Fruit fly (Drosophila melanogaster) whole organism, embryonic: ENCODE results near the gene CG43618.

Source experiments
- Bgb ChIP-seq: fragments of 200-800 bp; sonication (Bioruptor generic); IDR thresholded peaks from 2 replicates; pipeline ENCODE4 v1.3.6; 2022; ENCODE audit warnings: missing biosample characterization, missing genetic modification characterization; ENCODE audit not compliant: partially characterized antibody
- CG10431 ChIP-seq: fragments of 200-800 bp; sonication (Bioruptor generic); optimal IDR thresholded peaks from 3 replicates; lab custom pipeline; 2018; ENCODE audit warnings: missing biosample characterization, mild to moderate bottlenecking, missing genetic modification characterization
- CG10543 ChIP-seq: fragments of 200-800 bp; sonication (Bioruptor generic); optimal IDR thresholded peaks from 3 replicates; lab custom pipeline; 2017; ENCODE audit warnings: missing biosample characterization, mild to moderate bottlenecking, missing genetic modification characterization, moderate library complexity
- CG11085 ChIP-seq: fragments of 200-800 bp; sonication (Bioruptor generic); IDR thresholded peaks from 2 replicates; pipeline ENCODE4 v1.3.6; 2022; ENCODE audit warnings: missing biosample characterization, missing genetic modification characterization
- CG11456 ChIP-seq: fragments of 200-800 bp; sonication (Bioruptor generic); IDR thresholded peaks from 3 replicates; pipeline ENCODE4 v1.3.6; 2022; ENCODE audit warnings: missing biosample characterization, missing genetic modification characterization
- CG13894 ChIP-seq: fragments of 200-800 bp; sonication (Bioruptor generic); optimal IDR thresholded peaks from 3 replicates; lab custom pipeline; 2018; ENCODE audit warnings: missing biosample characterization, mild to moderate bottlenecking, missing genetic modification characterization, moderate library complexity
- CG1792 ChIP-seq: fragments of 200-800 bp; sonication (Bioruptor generic); optimal IDR thresholded peaks from 2 replicates; lab custom pipeline; 2016; ENCODE audit warnings: missing biosample characterization, missing genetic modification characterization
- CG2116 ChIP-seq: fragments of 200-800 bp; sonication (Bioruptor generic); optimal IDR thresholded peaks from 3 replicates; lab custom pipeline; 2018; ENCODE audit warnings: missing biosample characterization, mild to moderate bottlenecking, missing genetic modification characterization
- CG2129 ChIP-seq: fragments of 200-800 bp; sonication (Bioruptor generic); IDR thresholded peaks from 2 replicates; pipeline ENCODE4 v1.3.6; 2022; ENCODE audit warnings: missing biosample characterization, missing genetic modification characterization; ENCODE audit not compliant: partially characterized antibody
- CG32767 ChIP-seq: fragments of 200-800 bp; sonication (Bioruptor generic); IDR thresholded peaks from 2 replicates; pipeline ENCODE4 v1.3.6; 2022; ENCODE audit warnings: missing biosample characterization, missing genetic modification characterization
- CG4282 ChIP-seq: fragments of 200-800 bp; sonication (Bioruptor generic); optimal IDR thresholded peaks from 2 replicates; lab custom pipeline; 2016; ENCODE audit warnings: missing biosample characterization, missing genetic modification characterization
- CG4404 ChIP-seq: fragments of 200-800 bp; sonication (Bioruptor generic); IDR thresholded peaks from 2 replicates; pipeline ENCODE4 v1.3.6; 2022; ENCODE audit warnings: missing biosample characterization, missing genetic modification characterization
- CG4730 ChIP-seq: fragments of 200-800 bp; sonication (Bioruptor generic); IDR thresholded peaks from 2 replicates; pipeline ENCODE4 v1.3.6; 2022; ENCODE audit warnings: missing biosample characterization, missing genetic modification characterization
- CG5180 ChIP-seq: fragments of 200-800 bp; sonication (Bioruptor generic); optimal IDR thresholded peaks from 3 replicates; lab custom pipeline; 2017; ENCODE audit warnings: missing biosample characterization, missing genetic modification characterization, mild to moderate bottlenecking, moderate library complexity, missing genetic modification reagents
- CG7786 ChIP-seq: fragments of 200-800 bp; sonication (Bioruptor generic); optimal IDR thresholded peaks from 2 replicates; lab custom pipeline; 2016; ENCODE audit warnings: missing biosample characterization, missing genetic modification characterization
- CG7987 ChIP-seq: fragments of 200-800 bp; sonication (Bioruptor generic); optimal IDR thresholded peaks from 2 replicates; lab custom pipeline; 2018; ENCODE audit warnings: missing biosample characterization, mild to moderate bottlenecking, missing genetic modification characterization, moderate library complexity
- CG8388 ChIP-seq: fragments of 200-800 bp; sonication (Bioruptor generic); optimal IDR thresholded peaks from 2 replicates; lab custom pipeline; 2019; ENCODE audit warnings: missing biosample characterization, mild to moderate bottlenecking, missing genetic modification characterization, moderate library complexity
- CG9727 ChIP-seq: fragments of 200-800 bp; sonication (Bioruptor generic); optimal IDR thresholded peaks from 3 replicates; lab custom pipeline; 2017; ENCODE audit warnings: missing biosample characterization, mild to moderate bottlenecking, missing genetic modification characterization
- Camta ChIP-seq: fragments of 200-800 bp; sonication (Bioruptor generic); optimal IDR thresholded peaks from 2 replicates; lab custom pipeline; 2016; ENCODE audit warnings: missing biosample characterization, missing genetic modification characterization
- D19A ChIP-seq: fragments of 200-800 bp; optimal IDR thresholded peaks from 3 replicates; lab custom pipeline; 2019; ENCODE audit warnings: missing biosample characterization, mild to moderate bottlenecking, missing genetic modification characterization, moderate library complexity
- D19B ChIP-seq: fragments of 200-800 bp; sonication (Bioruptor generic); optimal IDR thresholded peaks from 2 replicates; lab custom pipeline; 2017; ENCODE audit warnings: missing biosample characterization, mild to moderate bottlenecking, missing genetic modification characterization
- Dip2 ChIP-seq: fragments of 200-800 bp; sonication (Bioruptor generic); IDR thresholded peaks from 2 replicates; pipeline ENCODE4 v1.3.6; 2022; ENCODE audit warnings: missing biosample characterization, missing genetic modification characterization
- E2f2 ChIP-seq: fragments of 200-800 bp; sonication (Bioruptor generic); IDR thresholded peaks from 2 replicates; pipeline ENCODE4 v1.3.6; 2022; ENCODE audit warnings: missing biosample characterization, missing genetic modification characterization
- Fer2 ChIP-seq: fragments of 200-800 bp; sonication (Bioruptor generic); optimal IDR thresholded peaks from 2 replicates; lab custom pipeline; 2018; ENCODE audit warnings: missing biosample characterization, mild to moderate bottlenecking, missing genetic modification characterization, moderate library complexity
- Hsf ChIP-seq: fragments of 200-800 bp; sonication (Bioruptor generic); optimal IDR thresholded peaks from 3 replicates; lab custom pipeline; 2016; ENCODE audit warnings: missing biosample characterization, missing genetic modification characterization
- NC2β ChIP-seq: fragments of 200-800 bp; sonication (Bioruptor generic); optimal IDR thresholded peaks from 2 replicates; lab custom pipeline; 2016; ENCODE audit warnings: missing biosample characterization, missing genetic modification characterization
- NFAT ChIP-seq: fragments of 200-800 bp; sonication (Bioruptor generic); IDR thresholded peaks from 2 replicates; pipeline ENCODE4 v1.3.6; 2022; ENCODE audit warnings: missing biosample characterization, missing genetic modification characterization
- Oaz ChIP-seq: fragments of 200-800 bp; sonication (Bioruptor generic); IDR thresholded peaks from 2 replicates; pipeline ENCODE4 v1.3.6; 2022; ENCODE audit warnings: missing biosample characterization, missing genetic modification characterization
- Usf ChIP-seq: fragments of 200-800 bp; sonication (Bioruptor generic); optimal IDR thresholded peaks from 2 replicates; lab custom pipeline; 2017; ENCODE audit warnings: missing genotype, missing biosample characterization, missing genetic modification characterization
- ara ChIP-seq: fragments of 200-800 bp; sonication (Bioruptor generic); IDR thresholded peaks from 2 replicates; pipeline ENCODE4 v1.3.6; 2022; ENCODE audit warnings: missing biosample characterization, missing genetic modification characterization
- az2 ChIP-seq: fragments of 200-800 bp; sonication (Bioruptor generic); optimal IDR thresholded peaks from 3 replicates; lab custom pipeline; 2016; ENCODE audit warnings: missing biosample characterization, missing genetic modification characterization
- bcd ChIP-seq: fragments of 200-800 bp; sonication (Bioruptor generic); optimal IDR thresholded peaks from 2 replicates; lab custom pipeline; 2017; ENCODE audit warnings: missing biosample characterization, mild to moderate bottlenecking, missing genetic modification characterization
- exex ChIP-seq: fragments of 200-800 bp; sonication (Bioruptor generic); optimal IDR thresholded peaks from 4 replicates; lab custom pipeline; 2018; ENCODE audit warnings: missing biosample characterization, mild to moderate bottlenecking, missing genetic modification characterization, moderate library complexity
- gce ChIP-seq: fragments of 200-800 bp; sonication (Bioruptor generic); IDR thresholded peaks from 3 replicates; pipeline ENCODE4 v1.3.6; 2022; ENCODE audit warnings: missing biosample characterization, missing genetic modification characterization
- gcm ChIP-seq: fragments of 200-800 bp; sonication (Bioruptor generic); optimal IDR thresholded peaks from 2 replicates; lab custom pipeline; 2019; ENCODE audit warnings: missing biosample characterization, mild to moderate bottlenecking, missing genetic modification characterization, moderate library complexity
- gro ChIP-seq: fragments of 200-800 bp; sonication (Bioruptor generic); optimal IDR thresholded peaks from 2 replicates; lab custom pipeline; 2016; ENCODE audit warnings: missing biosample characterization, missing genetic modification characterization
- gt ChIP-seq: fragments of 200-800 bp; sonication (Bioruptor generic); IDR thresholded peaks from 2 replicates; pipeline ENCODE4 v1.3.6; 2022; ENCODE audit warnings: missing biosample characterization, missing genetic modification characterization
- hb ChIP-seq: fragments of 200-800 bp; sonication (Bioruptor generic); IDR thresholded peaks from 3 replicates; pipeline ENCODE4 v1.3.6; 2022; ENCODE audit warnings: missing biosample characterization, missing genetic modification characterization; ENCODE audit not compliant: partially characterized antibody
- jumu ChIP-seq: fragments of 200-800 bp; sonication (Bioruptor generic); optimal IDR thresholded peaks from 3 replicates; lab custom pipeline; 2016; ENCODE audit warnings: missing biosample characterization, missing genetic modification characterization
- kay ChIP-seq: fragments of 200-800 bp; sonication (Bioruptor generic); optimal IDR thresholded peaks from 2 replicates; lab custom pipeline; 2016; ENCODE audit warnings: missing biosample characterization, missing genetic modification characterization
- nerfin-1 ChIP-seq: fragments of 200-800 bp; sonication (Bioruptor generic); optimal IDR thresholded peaks from 3 replicates; lab custom pipeline; 2019; ENCODE audit warnings: missing biosample characterization, mild to moderate bottlenecking, missing genetic modification characterization, moderate library complexity
- nmo ChIP-seq: fragments of 200-800 bp; sonication (Bioruptor generic); optimal IDR thresholded peaks from 2 replicates; lab custom pipeline; 2018; ENCODE audit warnings: missing biosample characterization, mild to moderate bottlenecking, missing genetic modification characterization, moderate library complexity
- peb ChIP-seq: fragments of 200-800 bp; sonication (Bioruptor generic); IDR thresholded peaks from 2 replicates; pipeline ENCODE4 v1.3.6; 2022; ENCODE audit warnings: missing biosample characterization, missing genetic modification characterization
- pita ChIP-seq: fragments of 200-800 bp; sonication (Bioruptor generic); optimal IDR thresholded peaks from 2 replicates; lab custom pipeline; 2017; ENCODE audit warnings: missing biosample characterization, mild to moderate bottlenecking, missing genetic modification characterization
- psq ChIP-seq: fragments of 200-800 bp; sonication (Bioruptor generic); optimal IDR thresholded peaks from 2 replicates; lab custom pipeline; 2017; ENCODE audit warnings: missing biosample characterization, missing genetic modification characterization
- rib ChIP-seq: fragments of 200-800 bp; sonication (Bioruptor generic); IDR thresholded peaks from 2 replicates; pipeline ENCODE4 v1.3.6; 2022; ENCODE audit warnings: missing biosample characterization, missing genetic modification characterization
- salm ChIP-seq: fragments of 200-800 bp; sonication (Bioruptor generic); optimal IDR thresholded peaks from 2 replicates; lab custom pipeline; 2018; ENCODE audit warnings: missing biosample characterization, mild to moderate bottlenecking, missing genetic modification characterization
- shn ChIP-seq: fragments of 200-800 bp; sonication (Bioruptor generic); optimal IDR thresholded peaks from 3 replicates; lab custom pipeline; 2016; ENCODE audit warnings: missing biosample characterization, missing genetic modification characterization
- slou ChIP-seq: fragments of 200-800 bp; sonication (Bioruptor generic); optimal IDR thresholded peaks from 3 replicates; lab custom pipeline; 2016; ENCODE audit warnings: missing biosample characterization, missing genetic modification characterization
- sqz ChIP-seq: fragments of 200-800 bp; sonication (Bioruptor generic); optimal IDR thresholded peaks from 3 replicates; lab custom pipeline; 2018; ENCODE audit warnings: missing biosample characterization, mild to moderate bottlenecking, missing genetic modification characterization
- vfl ChIP-seq: fragments of 200-800 bp; sonication (Bioruptor generic); optimal IDR thresholded peaks from 2 replicates; lab custom pipeline; 2016; ENCODE audit warnings: missing biosample characterization, missing genetic modification characterization
- wek ChIP-seq: fragments of 200-800 bp; sonication (Bioruptor generic); optimal IDR thresholded peaks from 3 replicates; lab custom pipeline; 2018; ENCODE audit warnings: missing biosample characterization, mild to moderate bottlenecking, missing genetic modification characterization, moderate library complexity

Gene CG43618

DNA sequence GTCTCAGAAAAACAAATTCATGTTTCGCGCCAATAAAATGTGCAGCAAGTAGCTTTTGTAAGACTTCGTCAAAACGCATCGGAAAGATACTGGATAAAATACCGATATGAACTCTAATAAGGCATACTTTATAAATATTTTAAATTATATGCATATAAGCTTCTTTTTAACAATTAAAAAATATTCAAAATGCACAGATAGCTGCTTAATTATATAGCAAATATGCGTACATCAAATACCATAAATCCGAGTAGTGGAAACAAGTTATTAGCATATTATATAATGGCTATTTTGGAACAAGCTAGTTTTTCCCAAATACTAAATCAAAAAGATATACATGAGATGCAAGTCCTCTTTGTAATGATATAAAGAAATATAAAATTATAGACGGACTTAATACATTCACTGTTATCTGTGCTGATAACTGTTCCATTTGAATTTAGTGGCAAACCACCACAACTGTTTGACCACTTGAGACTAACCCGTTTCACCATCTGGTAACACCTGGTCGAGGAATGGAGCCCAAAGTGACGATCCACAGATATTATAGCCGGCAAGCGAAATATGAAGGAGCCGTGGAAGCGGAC, 49.3 kb upstream of the CG43618 start, which contains the start of gene PIG-H (continued):
- TF ChIP-seq CG11085 (GFP tag; lab: Robert Waterston, UW) (no peak), Usf (GFP tag; lab: Kevin White, UChicago) (no peak), gro (GFP tag; lab: Kevin White, UChicago) (no peak), Camta (GFP tag; lab: Kevin White, UChicago) (no peak), pita (GFP tag; lab: Kevin White, UChicago) (no peak), CG9727 (GFP tag; lab: Kevin White, UChicago) (no peak), CG4282 (GFP tag; lab: Kevin White, UChicago) (no peak), az2 (GFP tag; lab: Kevin White, UChicago) (no peak), CG8388 (GFP tag; lab: Kevin White, UChicago) (no peak), nmo (GFP tag; lab: Kevin White, UChicago) (peak; percentile 55), CG1792 (GFP tag; lab: Kevin White, UChicago) (no peak), kay (GFP tag; lab: Kevin White, UChicago) (no peak), Hsf (GFP tag; lab: Kevin White, UChicago) (peak; percentile 9), hb (GFP tag; lab: Robert Waterston, UW) (0 out of 3 replicates have a peak, but pooled peaks have one; percentile 16), slou (GFP tag; lab: Kevin White, UChicago) (no peak), CG2129 (GFP tag; lab: Robert Waterston, UW) (no peak), ara (GFP tag; lab: Robert Waterston, UW) (no peak), CG7786 (GFP tag; lab: Kevin White, UChicago) (no peak), CG7987 (GFP tag; lab: Kevin White, UChicago) (no peak), shn (no peak), CG32767 (GFP tag; lab: Robert Waterston, UW) (no peak), CG4730 (no peak), NC2β (GFP tag; lab: Kevin White, UChicago) (no peak), sqz (GFP tag; lab: Kevin White, UChicago) (no peak), psq (GFP tag; lab: Kevin White, UChicago) (no peak), rib (no peak), Oaz (GFP tag; lab: Robert Waterston, UW) (no peak), peb (GFP tag; lab: Robert Waterston, UW) (no peak), E2f2 (GFP tag; lab: Robert Waterston, UW) (peak; percentile 96), CG10543 (no peak), gt (no peak), CG2116 (peak; percentile 24), bcd (GFP tag; lab: Kevin White, UChicago) (no peak), CG10431 (GFP tag; lab: Kevin White, UChicago) (peak; percentile 53), CG5180 (GFP tag; lab: Kevin White, UChicago) (no peak), CG13894 (tag; lab: Kevin White, UChicago) (no peak), Bgb (GFP tag; lab: Robert Waterston, UW) (no peak), NFAT (no peak), exex (tag; lab: Kevin White, UChicago) (no peak), CG11456 (GFP tag; lab: Robert Waterston, UW) (no peak), gce (no peak), jumu (no peak), D19B (GFP tag; lab: Kevin White, UChicago) (no peak), nerfin-1 (no peak), salm (tag; lab: Kevin White, UChicago) (no peak), D19A (tag; lab: Kevin White, UChicago) (peak; percentile 9), CG4404 (no peak), Dip2 (GFP tag; lab: Robert Waterston, UW) (no peak), gcm (GFP tag; lab: Kevin White, UChicago) (no peak), wek (GFP tag; lab: Kevin White, UChicago) (no peak), vfl (GFP tag; lab: Kevin White, UChicago) (no peak), Fer2 (tag; lab: Kevin White, UChicago) (no peak)
